Fruit fly (Drosophila melanogaster) whole organism, embryonic: ENCODE measurements around the gene brat.

ENCODE experiments used
- Atf3 ChIP-seq: fragments of 200-800 bp; sonication (Bioruptor generic); optimal IDR thresholded peaks from 3 replicates; lab custom pipeline; 2016; ENCODE audit warnings: missing biosample characterization, missing genetic modification characterization
- Atf6 ChIP-seq: fragments of 200-800 bp; sonication (Bioruptor generic); IDR thresholded peaks from 2 replicates; pipeline ENCODE4 v1.3.6; 2022; ENCODE audit warnings: missing biosample characterization, missing genetic modification characterization
- B-H2 ChIP-seq: fragments of 200-800 bp; sonication (Bioruptor generic); optimal IDR thresholded peaks from 2 replicates; lab custom pipeline; 2018; ENCODE audit warnings: missing biosample characterization, mild to moderate bottlenecking, missing genetic modification characterization
- Bgb ChIP-seq: fragments of 200-800 bp; sonication (Bioruptor generic); IDR thresholded peaks from 2 replicates; pipeline ENCODE4 v1.3.6; 2022; ENCODE audit warnings: missing biosample characterization, missing genetic modification characterization; ENCODE audit not compliant: partially characterized antibody
- CG10565 ChIP-seq: fragments of 200-800 bp; sonication (Bioruptor generic); optimal IDR thresholded peaks from 3 replicates; lab custom pipeline; 2016; ENCODE audit warnings: missing biosample characterization, mild to moderate bottlenecking, missing genetic modification characterization
- CG10959 ChIP-seq: fragments of 200-800 bp; sonication (Bioruptor generic); IDR thresholded peaks from 2 replicates; pipeline ENCODE4 v1.3.6; 2022; ENCODE audit warnings: missing biosample characterization, missing genetic modification characterization
- CG11560 ChIP-seq: fragments of 200-800 bp; sonication (Bioruptor generic); IDR thresholded peaks from 3 replicates; pipeline ENCODE4 v1.3.6; 2022; ENCODE audit warnings: missing biosample characterization, missing genetic modification characterization
- CG14441 ChIP-seq: fragments of 200-800 bp; sonication (Bioruptor generic); IDR thresholded peaks from 2 replicates; pipeline ENCODE4 v1.3.6; 2022; ENCODE audit warnings: missing biosample characterization, missing genetic modification characterization
- CG15269 ChIP-seq: fragments of 200-800 bp; sonication (Bioruptor generic); optimal IDR thresholded peaks from 2 replicates; lab custom pipeline; 2018; ENCODE audit warnings: missing biosample characterization, mild to moderate bottlenecking, missing genetic modification characterization, moderate library complexity
- CG1529 ChIP-seq: fragments of 200-800 bp; sonication (Bioruptor generic); optimal IDR thresholded peaks from 3 replicates; lab custom pipeline; 2018; ENCODE audit warnings: missing biosample characterization, missing genetic modification characterization
- CG18764 ChIP-seq: fragments of 200-800 bp; sonication (Bioruptor generic); optimal IDR thresholded peaks from 3 replicates; lab custom pipeline; 2016; ENCODE audit warnings: missing biosample characterization, missing genetic modification characterization
- CG2116 ChIP-seq: fragments of 200-800 bp; sonication (Bioruptor generic); optimal IDR thresholded peaks from 3 replicates; lab custom pipeline; 2018; ENCODE audit warnings: missing biosample characterization, mild to moderate bottlenecking, missing genetic modification characterization
- CG2120 ChIP-seq: fragments of 200-800 bp; sonication (Bioruptor generic); optimal IDR thresholded peaks from 3 replicates; lab custom pipeline; 2016; ENCODE audit warnings: missing biosample characterization, missing genetic modification characterization
- CG2202 ChIP-seq: fragments of 200-800 bp; sonication (Bioruptor generic); optimal IDR thresholded peaks from 2 replicates; lab custom pipeline; 2018; ENCODE audit warnings: missing biosample characterization, mild to moderate bottlenecking, missing genetic modification characterization
- CG3065 ChIP-seq: fragments of 200-800 bp; sonication (Bioruptor generic); optimal IDR thresholded peaks from 2 replicates; lab custom pipeline; 2016; ENCODE audit warnings: missing biosample characterization, missing genetic modification characterization
- CG33213 ChIP-seq: fragments of 200-800 bp; sonication (Bioruptor generic); optimal IDR thresholded peaks from 3 replicates; lab custom pipeline; 2016; ENCODE audit warnings: missing biosample characterization, missing genetic modification characterization
- CG3407 ChIP-seq: fragments of 200-800 bp; sonication (Bioruptor generic); optimal IDR thresholded peaks from 2 replicates; lab custom pipeline; 2018; ENCODE audit warnings: missing biosample characterization, mild to moderate bottlenecking, missing genetic modification characterization
- CG3838 ChIP-seq: fragments of 200-800 bp; sonication (Bioruptor generic); optimal IDR thresholded peaks from 3 replicates; lab custom pipeline; 2016; ENCODE audit warnings: missing biosample characterization, missing genetic modification characterization
- CG5245 ChIP-seq: fragments of 200-800 bp; sonication (Bioruptor generic); optimal IDR thresholded peaks from 3 replicates; lab custom pipeline; 2016; ENCODE audit warnings: missing biosample characterization, missing genetic modification characterization
- CG6689 ChIP-seq: fragments of 200-800 bp; sonication (Bioruptor generic); IDR thresholded peaks from 2 replicates; pipeline ENCODE4 v1.3.6; 2022; ENCODE audit warnings: missing biosample characterization, missing genetic modification characterization
- CG8388 ChIP-seq: fragments of 200-800 bp; sonication (Bioruptor generic); optimal IDR thresholded peaks from 2 replicates; lab custom pipeline; 2019; ENCODE audit warnings: missing biosample characterization, mild to moderate bottlenecking, missing genetic modification characterization, moderate library complexity
- CG9817 ChIP-seq: fragments of 200-800 bp; sonication (Bioruptor generic); optimal IDR thresholded peaks from 2 replicates; lab custom pipeline; 2018; ENCODE audit warnings: missing biosample characterization, mild to moderate bottlenecking, missing genetic modification characterization, moderate library complexity
- CkIIα-i1 ChIP-seq: fragments of 200-800 bp; sonication (Bioruptor generic); IDR thresholded peaks from 2 replicates; pipeline ENCODE4 v1.3.6; 2022; ENCODE audit warnings: missing biosample characterization, missing genetic modification characterization
- D ChIP-seq, 2 experiments: fragments of 200-800 bp in 1 of 2; fragments of >200 bp in 1 of 2; sonication (Bioruptor generic) in 1 of 2; optimal IDR thresholded peaks; 2 replicates in 1 of 2; 3 replicates in 1 of 2; lab custom pipeline; 2017; ENCODE audit warnings: mild to moderate bottlenecking in 1 of 2, missing biosample characterization in 1 of 2, missing genetic modification characterization in 1 of 2, missing genetic modification reagents in 1 of 2
- Gsc ChIP-seq: fragments of 200-800 bp; sonication (Bioruptor generic); IDR thresholded peaks from 2 replicates; pipeline ENCODE4 v1.3.6; 2022; ENCODE audit warnings: missing biosample characterization, missing genetic modification characterization
- Kr ChIP-seq: fragments of 200-800 bp; sonication (Bioruptor generic); optimal IDR thresholded peaks from 2 replicates; lab custom pipeline; 2017; ENCODE audit warnings: missing biosample characterization, mild to moderate bottlenecking, missing genetic modification characterization
- MBD-R2 ChIP-seq: fragments of 200-800 bp; sonication (Bioruptor generic); IDR thresholded peaks from 2 replicates; pipeline ENCODE4 v1.3.6; 2022; ENCODE audit warnings: missing biosample characterization, missing genetic modification characterization
- Mad ChIP-seq: fragments of 200-800 bp; sonication (Bioruptor generic); optimal IDR thresholded peaks from 2 replicates; lab custom pipeline; 2016; ENCODE audit warnings: missing biosample characterization, missing genetic modification characterization
- NC2β ChIP-seq: fragments of 200-800 bp; sonication (Bioruptor generic); optimal IDR thresholded peaks from 2 replicates; lab custom pipeline; 2016; ENCODE audit warnings: missing biosample characterization, missing genetic modification characterization
- Nf-YB ChIP-seq: fragments of 200-800 bp; sonication (Bioruptor generic); optimal IDR thresholded peaks from 3 replicates; lab custom pipeline; 2019; ENCODE audit warnings: missing biosample characterization, mild to moderate bottlenecking, missing genetic modification characterization, moderate library complexity
- Rx ChIP-seq: fragments of 200-800 bp; sonication (Bioruptor generic); IDR thresholded peaks from 2 replicates; pipeline ENCODE4 v1.3.6; 2022; ENCODE audit warnings: missing biosample characterization, missing genetic modification characterization
- Vsx1 ChIP-seq: fragments of 200-800 bp; sonication (Bioruptor generic); optimal IDR thresholded peaks from 2 replicates; lab custom pipeline; 2017; ENCODE audit warnings: missing biosample characterization, mild to moderate bottlenecking, missing genetic modification characterization, missing genetic modification reagents
- abd-A ChIP-seq: fragments of 200-800 bp; sonication (Bioruptor generic); optimal IDR thresholded peaks from 3 replicates; lab custom pipeline; 2019; ENCODE audit warnings: missing biosample characterization, mild to moderate bottlenecking, missing genetic modification characterization, moderate library complexity
- ac ChIP-seq: fragments of 200-800 bp; sonication (Bioruptor generic); optimal IDR thresholded peaks from 3 replicates; lab custom pipeline; 2017; ENCODE audit warnings: missing biosample characterization, mild to moderate bottlenecking, missing genetic modification characterization
- aop ChIP-seq: fragments of 200-800 bp; sonication (Bioruptor generic); IDR thresholded peaks from 2 replicates; pipeline ENCODE4 v1.3.6; 2022; ENCODE audit warnings: missing biosample characterization, missing genetic modification characterization
- bowl ChIP-seq: fragments of 200-800 bp; sonication (Bioruptor generic); IDR thresholded peaks from 2 replicates; pipeline ENCODE4 v1.3.6; 2022; ENCODE audit warnings: missing biosample characterization, missing genetic modification characterization
- caup ChIP-seq: fragments of 200-800 bp; sonication (Bioruptor generic); optimal IDR thresholded peaks from 3 replicates; lab custom pipeline; 2017; ENCODE audit warnings: missing biosample characterization, mild to moderate bottlenecking, missing genetic modification characterization, moderate library complexity; ENCODE audit not compliant: severe bottlenecking
- chn ChIP-seq: fragments of 200-800 bp; sonication (Bioruptor generic); optimal IDR thresholded peaks from 2 replicates; lab custom pipeline; 2016; ENCODE audit warnings: missing biosample characterization, missing genetic modification characterization
- ci ChIP-seq: fragments of 200-800 bp; sonication (Bioruptor generic); IDR thresholded peaks from 3 replicates; pipeline ENCODE4 v1.3.6; 2022; ENCODE audit warnings: missing biosample characterization, missing genetic modification characterization
- crc ChIP-seq: fragments of 200-800 bp; sonication (Bioruptor generic); optimal IDR thresholded peaks from 2 replicates; lab custom pipeline; 2016; ENCODE audit warnings: missing biosample characterization, missing genetic modification characterization
- hth ChIP-seq: fragments of >200 bp; optimal IDR thresholded peaks from 2 replicates; lab custom pipeline; 2017; ENCODE audit warnings: inconsistent platforms
- knrl ChIP-seq: fragments of 200-800 bp; sonication (Bioruptor generic); IDR thresholded peaks from 3 replicates; pipeline ENCODE4 v1.3.6; 2022; ENCODE audit warnings: missing biosample characterization, missing genetic modification characterization; ENCODE audit not compliant: partially characterized antibody
- nau ChIP-seq: fragments of 200-800 bp; sonication (Bioruptor generic); optimal IDR thresholded peaks from 3 replicates; lab custom pipeline; 2017; ENCODE audit warnings: missing biosample characterization, mild to moderate bottlenecking, missing genetic modification characterization, missing genetic modification reagents
- ssp ChIP-seq: fragments of 200-800 bp; sonication (Bioruptor generic); IDR thresholded peaks from 2 replicates; pipeline ENCODE4 v1.3.6; 2022; ENCODE audit warnings: missing biosample characterization, missing genetic modification characterization
- tgo ChIP-seq: fragments of 200-800 bp; sonication (Bioruptor generic); IDR thresholded peaks from 3 replicates; pipeline ENCODE4 v1.3.6; 2022; ENCODE audit warnings: missing biosample characterization, missing genetic modification characterization
- tio ChIP-seq: fragments of 200-800 bp; sonication (Bioruptor generic); optimal IDR thresholded peaks from 2 replicates; lab custom pipeline; 2017; ENCODE audit warnings: missing biosample characterization, missing genetic modification characterization, inconsistent platforms
- tll ChIP-seq, 2 experiments: fragments of 200-800 bp in 1 of 2; fragments of >200 bp in 1 of 2; sonication (Bioruptor generic) in 1 of 2; optimal IDR thresholded peaks; 2 replicates each; lab custom pipeline; 2017 to 2019; ENCODE audit warnings: missing biosample characterization in 2 of 2, missing genetic modification characterization in 2 of 2, mild to moderate bottlenecking in 1 of 2, moderate library complexity in 1 of 2
- vvl ChIP-seq: fragments of 200-800 bp; sonication (Bioruptor generic); IDR thresholded peaks from 2 replicates; pipeline ENCODE4 v1.3.6; 2022; ENCODE audit warnings: missing biosample characterization, missing genetic modification characterization
- zf30C ChIP-seq: fragments of 200-800 bp; sonication (Bioruptor generic); optimal IDR thresholded peaks from 3 replicates; lab custom pipeline; 2018; ENCODE audit warnings: missing biosample characterization, mild to moderate bottlenecking, missing genetic modification characterization

The brat gene

DNA sequence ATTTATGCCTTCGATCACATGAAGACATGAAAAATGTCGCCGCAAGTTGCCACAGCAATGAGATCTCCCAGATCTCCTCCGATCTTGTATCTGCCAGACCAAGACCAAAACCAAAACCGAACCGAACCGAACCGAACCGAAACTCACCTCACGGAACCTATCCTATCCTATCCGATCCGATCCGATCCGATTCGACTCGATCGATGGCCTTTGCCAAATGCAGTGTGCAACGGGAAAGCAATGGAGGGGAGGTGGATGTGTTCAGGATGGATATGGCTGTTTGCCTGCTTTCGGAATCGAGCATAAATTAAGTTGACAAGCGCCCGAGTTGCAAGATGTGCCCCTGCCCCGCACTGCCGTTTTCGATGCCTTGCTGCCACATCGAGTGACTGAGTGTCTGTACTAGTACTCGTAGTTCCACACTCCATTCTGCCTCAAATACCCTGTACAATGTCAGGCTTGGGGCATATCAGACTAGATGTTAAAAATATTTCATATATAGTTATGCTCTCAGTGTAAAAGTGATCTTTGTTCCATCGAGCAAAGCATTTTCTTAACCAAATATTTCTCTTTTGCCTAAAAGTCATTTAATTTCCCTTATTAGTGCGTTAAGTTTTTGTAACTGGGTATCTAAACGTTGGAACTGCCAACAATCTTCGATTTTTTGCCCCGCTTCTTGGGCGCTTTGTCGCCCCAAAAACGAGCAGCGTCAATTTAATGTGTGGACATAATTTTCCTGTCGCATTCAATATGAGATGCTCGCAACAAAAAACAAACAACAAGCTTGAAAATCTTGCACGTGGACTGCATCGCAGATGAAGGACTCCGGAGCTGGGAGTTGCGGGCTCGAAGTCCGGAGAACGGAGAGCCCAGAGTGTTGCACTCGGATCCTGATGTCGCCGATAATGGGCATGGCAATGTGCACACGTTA lies 92.6 kb downstream of the brat start (continued):
- TF ChIP-seq CG8388 (GFP tag; lab: Kevin White, UChicago) (peak; percentile 87), Rx (peak; percentile 64), CG5245 (GFP tag; lab: Kevin White, UChicago) (peak; percentile 84), CG3407 (GFP tag; lab: Kevin White, UChicago) (peak; percentile 69), CG10959 (peak; percentile 88), CG9817 (no peak), Atf6 (GFP tag; lab: Robert Waterston, UW) (no peak), Vsx1 (GFP tag; lab: Kevin White, UChicago) (peak; percentile 12), CG18764 (GFP tag; lab: Kevin White, UChicago) (peak; percentile 66), NC2β (GFP tag; lab: Kevin White, UChicago) (peak; percentile 82), Nf-YB (GFP tag; lab: Kevin White, UChicago) (peak; percentile 28), ssp (GFP tag; lab: Robert Waterston, UW) (peak; percentile 73), Mad (GFP tag; lab: Kevin White, UChicago) (peak; percentile 70), ac (GFP tag; lab: Kevin White, UChicago) (peak; percentile 73), tio (GFP tag; lab: Kevin White, UChicago) (peak; percentile 82), CG11560 (tag; lab: Robert Waterston, UW) (peak; percentile 59; the same call in 1 of the 3 replicates), CG15269 (tag; lab: Kevin White, UChicago) (peak; percentile 52), Kr (GFP tag; lab: Kevin White, UChicago) (no peak), CG33213 (GFP tag; lab: Kevin White, UChicago) (peak; percentile 66), CG6689 (GFP tag; lab: Robert Waterston, UW) (peak; percentile 77), Atf3 (GFP tag; lab: Kevin White, UChicago) (peak; percentile 61), hth (lab: Kevin White, UChicago) (no peak), abd-A (tag; lab: Kevin White, UChicago) (no peak), chn (peak; percentile 92), knrl (GFP tag; lab: Robert Waterston, UW) (no peak), crc (GFP tag; lab: Kevin White, UChicago) (peak; percentile 52), CG10565 (peak; percentile 55), ci (GFP tag; lab: Robert Waterston, UW) (peak; percentile 86), CG3838 (GFP tag; lab: Kevin White, UChicago) (peak; percentile 40), zf30C (GFP tag; lab: Kevin White, UChicago) (no peak), vvl (GFP tag; lab: Robert Waterston, UW) (peak; percentile 90), tgo (peak; percentile 77), bowl (GFP tag; lab: Robert Waterston, UW) (no peak), CG1529 (GFP tag; lab: Kevin White, UChicago) (peak; percentile 71), tll (GFP tag; optimal IDR thresholded peaks at IDR 0.05; lab: Kevin White, UChicago) (no peak), CG2120 (GFP tag; lab: Kevin White, UChicago) (no peak), CG2116 (peak; percentile 30), D (optimal IDR thresholded peaks at IDR 0.05; lab: Kevin White, UChicago) (no peak), D (GFP tag; optimal IDR thresholded peaks at IDR 0.05; lab: Kevin White, UChicago) (peak; percentile 87), Gsc (GFP tag; lab: Robert Waterston, UW) (peak; percentile 78), MBD-R2 (GFP tag; lab: Robert Waterston, UW) (no peak), B-H2 (GFP tag; lab: Kevin White, UChicago) (no peak), nau (peak; percentile 17), caup (GFP tag; lab: Kevin White, UChicago) (peak; percentile 39), Bgb (GFP tag; lab: Robert Waterston, UW) (no peak), CG2202 (tag; lab: Kevin White, UChicago) (peak; percentile 89), CG3065 (GFP tag; lab: Kevin White, UChicago) (peak; percentile 63), aop (GFP tag; lab: Robert Waterston, UW) (no peak), CkIIα-i1 (no peak), CG14441 (peak; percentile 64)
